Fruit fly (Drosophila melanogaster) whole organism, embryonic: ENCODE data around the gene Ppat-Dpck.
A peak's percentile ranks its signal among the peaks of the same experiment; 100 is the strongest.

Source experiments
- Aef1 ChIP-seq: fragments of 200-800 bp; sonication (Bioruptor generic); IDR thresholded peaks from 3 replicates; pipeline ENCODE4 v1.3.6; 2022; ENCODE audit warnings: missing biosample characterization, missing genetic modification characterization
- B-H2 ChIP-seq: fragments of 200-800 bp; sonication (Bioruptor generic); optimal IDR thresholded peaks from 2 replicates; lab custom pipeline; 2018; ENCODE audit warnings: missing biosample characterization, mild to moderate bottlenecking, missing genetic modification characterization
- Bteb2 ChIP-seq: fragments of 200-800 bp; sonication (Bioruptor generic); optimal IDR thresholded peaks from 2 replicates; lab custom pipeline; 2016; ENCODE audit warnings: missing biosample characterization, missing genetic modification characterization
- CG10321 ChIP-seq: fragments of 200-800 bp; sonication (Bioruptor generic); IDR thresholded peaks from 2 replicates; pipeline ENCODE4 v1.3.6; 2022; ENCODE audit warnings: missing biosample characterization, missing genetic modification characterization
- CG10366 ChIP-seq: fragments of 200-800 bp; sonication (Bioruptor generic); IDR thresholded peaks from 2 replicates; pipeline ENCODE4 v1.3.6; 2022; ENCODE audit warnings: missing biosample characterization, missing genetic modification characterization
- CG10543 ChIP-seq: fragments of 200-800 bp; sonication (Bioruptor generic); optimal IDR thresholded peaks from 3 replicates; lab custom pipeline; 2017; ENCODE audit warnings: missing biosample characterization, mild to moderate bottlenecking, missing genetic modification characterization, moderate library complexity
- CG10959 ChIP-seq: fragments of 200-800 bp; sonication (Bioruptor generic); IDR thresholded peaks from 2 replicates; pipeline ENCODE4 v1.3.6; 2022; ENCODE audit warnings: missing biosample characterization, missing genetic modification characterization
- CG15073 ChIP-seq: fragments of 200-800 bp; sonication (Bioruptor generic); optimal IDR thresholded peaks from 2 replicates; lab custom pipeline; 2016; ENCODE audit warnings: missing biosample characterization, missing genetic modification characterization
- CG17186 ChIP-seq: fragments of 200-800 bp; sonication (Bioruptor generic); optimal IDR thresholded peaks from 3 replicates; lab custom pipeline; 2017; ENCODE audit warnings: missing biosample characterization, missing genetic modification reagents, missing genetic modification characterization
- CG17359 ChIP-seq: fragments of 200-800 bp; sonication (Bioruptor generic); optimal IDR thresholded peaks from 3 replicates; lab custom pipeline; 2018; ENCODE audit warnings: missing biosample characterization, mild to moderate bottlenecking, missing genetic modification characterization, moderate library complexity
- CG1792 ChIP-seq: fragments of 200-800 bp; sonication (Bioruptor generic); optimal IDR thresholded peaks from 2 replicates; lab custom pipeline; 2016; ENCODE audit warnings: missing biosample characterization, missing genetic modification characterization
- CG18011 ChIP-seq: fragments of 200-800 bp; sonication (Bioruptor generic); optimal IDR thresholded peaks from 2 replicates; lab custom pipeline; 2017; ENCODE audit warnings: missing biosample characterization, missing genetic modification characterization, mild to moderate bottlenecking, moderate library complexity, missing genotype
- CG2120 ChIP-seq: fragments of 200-800 bp; sonication (Bioruptor generic); optimal IDR thresholded peaks from 3 replicates; lab custom pipeline; 2016; ENCODE audit warnings: missing biosample characterization, missing genetic modification characterization
- CG2712 ChIP-seq: fragments of 200-800 bp; optimal IDR thresholded peaks from 3 replicates; lab custom pipeline; 2019; ENCODE audit warnings: missing biosample characterization, mild to moderate bottlenecking, missing genetic modification characterization, moderate library complexity
- CG31388 ChIP-seq: fragments of 200-800 bp; sonication (Bioruptor generic); optimal IDR thresholded peaks from 2 replicates; lab custom pipeline; 2016; ENCODE audit warnings: missing biosample characterization, missing genetic modification characterization
- CG32532 ChIP-seq: fragments of 200-800 bp; sonication (Bioruptor generic); IDR thresholded peaks from 2 replicates; pipeline ENCODE4 v1.3.6; 2022; ENCODE audit warnings: missing biosample characterization, missing genetic modification characterization
- CG34376 ChIP-seq: fragments of 200-800 bp; sonication (Bioruptor generic); optimal IDR thresholded peaks from 2 replicates; lab custom pipeline; 2018; ENCODE audit warnings: missing biosample characterization, mild to moderate bottlenecking, missing genetic modification characterization
- CG3726 ChIP-seq: fragments of 200-800 bp; sonication (Bioruptor generic); IDR thresholded peaks from 3 replicates; pipeline ENCODE4, ENCODE4 v1.3.6; 2022; ENCODE audit warnings: missing biosample characterization, missing genetic modification characterization
- CG4707 ChIP-seq: fragments of 200-800 bp; sonication (Bioruptor generic); optimal IDR thresholded peaks from 2 replicates; lab custom pipeline; 2018; ENCODE audit warnings: missing biosample characterization, mild to moderate bottlenecking, missing genetic modification characterization, moderate library complexity
- CG7357 ChIP-seq: fragments of 200-800 bp; sonication (Bioruptor generic); IDR thresholded peaks from 3 replicates; pipeline ENCODE4 v1.3.6; 2022; ENCODE audit warnings: missing biosample characterization, missing genetic modification characterization
- CG7745 ChIP-seq: fragments of 200-800 bp; sonication (Bioruptor generic); optimal IDR thresholded peaks from 2 replicates; lab custom pipeline; 2018; ENCODE audit warnings: missing biosample characterization, mild to moderate bottlenecking, missing genetic modification characterization, moderate library complexity
- CG9876 ChIP-seq: fragments of 200-800 bp; sonication (Bioruptor generic); optimal IDR thresholded peaks from 2 replicates; lab custom pipeline; 2016; ENCODE audit warnings: missing biosample characterization, missing genetic modification characterization
- CG9932 ChIP-seq: fragments of 200-800 bp; sonication (Bioruptor generic); IDR thresholded peaks from 2 replicates; pipeline ENCODE4 v1.3.6; 2022; ENCODE audit warnings: missing biosample characterization, missing genetic modification characterization
- Deaf1 ChIP-seq: fragments of 200-800 bp; optimal IDR thresholded peaks from 3 replicates; lab custom pipeline; 2019; ENCODE audit warnings: missing biosample characterization, mild to moderate bottlenecking, missing genetic modification characterization, moderate library complexity
- Dip3 ChIP-seq: fragments of 200-800 bp; sonication (Bioruptor generic); optimal IDR thresholded peaks from 3 replicates; lab custom pipeline; 2016; ENCODE audit warnings: missing biosample characterization, missing genetic modification characterization
- E2f2 ChIP-seq: fragments of 200-800 bp; sonication (Bioruptor generic); IDR thresholded peaks from 2 replicates; pipeline ENCODE4 v1.3.6; 2022; ENCODE audit warnings: missing biosample characterization, missing genetic modification characterization
- Fer1 ChIP-seq: fragments of 200-800 bp; sonication (Bioruptor generic); optimal IDR thresholded peaks from 2 replicates; lab custom pipeline; 2017; ENCODE audit warnings: missing biosample characterization, mild to moderate bottlenecking, missing genetic modification characterization
- Hr78 ChIP-seq, 2 experiments: fragments of 200-800 bp in 1 of 2; fragments of >200 bp in 1 of 2; sonication (Bioruptor generic) in 1 of 2; optimal IDR thresholded peaks; 2 replicates each; lab custom pipeline; 2017 to 2019; ENCODE audit warnings: missing biosample characterization in 2 of 2, missing genetic modification characterization in 2 of 2, mild to moderate bottlenecking in 1 of 2, moderate library complexity in 1 of 2
- Med ChIP-seq: fragments of 200-800 bp; sonication (Bioruptor generic); peaks from one replicate; lab custom pipeline; 2016; ENCODE audit warnings: missing biosample characterization, missing genetic modification characterization, mild to moderate bottlenecking, inconsistent platforms, moderate library complexity
- Ravus ChIP-seq: fragments of 200-800 bp; sonication (Bioruptor generic); IDR thresholded peaks from 2 replicates; pipeline ENCODE4 v1.3.6; 2022; ENCODE audit warnings: missing biosample characterization, missing genetic modification characterization
- aop ChIP-seq: fragments of 200-800 bp; sonication (Bioruptor generic); IDR thresholded peaks from 2 replicates; pipeline ENCODE4 v1.3.6; 2022; ENCODE audit warnings: missing biosample characterization, missing genetic modification characterization
- ase ChIP-seq: fragments of 200-800 bp; sonication (Bioruptor generic); IDR thresholded peaks from 3 replicates; pipeline ENCODE4 v1.3.6; 2022; ENCODE audit warnings: missing biosample characterization, missing genetic modification characterization
- bigmax ChIP-seq: fragments of 200-800 bp; sonication (Bioruptor generic); optimal IDR thresholded peaks from 2 replicates; lab custom pipeline; 2018; ENCODE audit warnings: missing biosample characterization, mild to moderate bottlenecking, missing genetic modification characterization
- cg ChIP-seq: fragments of 200-800 bp; sonication (Bioruptor generic); optimal IDR thresholded peaks from 3 replicates; lab custom pipeline; 2019; ENCODE audit warnings: missing biosample characterization, mild to moderate bottlenecking, missing genetic modification characterization, moderate library complexity
- dati ChIP-seq: fragments of 200-800 bp; sonication (Bioruptor generic); IDR thresholded peaks from 2 replicates; pipeline ENCODE4 v1.3.6; 2022; ENCODE audit warnings: missing biosample characterization, missing genetic modification characterization
- dimm ChIP-seq: fragments of 200-800 bp; sonication (Bioruptor generic); IDR thresholded peaks from 2 replicates; pipeline ENCODE4 v1.3.6; 2022; ENCODE audit warnings: missing biosample characterization, missing genetic modification characterization
- gem ChIP-seq: fragments of 200-800 bp; sonication (Bioruptor generic); optimal IDR thresholded peaks from 2 replicates; lab custom pipeline; 2019; ENCODE audit warnings: missing biosample characterization, mild to moderate bottlenecking, missing genetic modification characterization, moderate library complexity
- grn ChIP-seq: fragments of 200-800 bp; sonication (Bioruptor generic); optimal IDR thresholded peaks from 3 replicates; lab custom pipeline; 2017; ENCODE audit warnings: missing biosample characterization, missing genetic modification characterization
- gro ChIP-seq: fragments of 200-800 bp; sonication (Bioruptor generic); optimal IDR thresholded peaks from 2 replicates; lab custom pipeline; 2016; ENCODE audit warnings: missing biosample characterization, missing genetic modification characterization
- klu ChIP-seq: fragments of 200-800 bp; sonication (Bioruptor generic); IDR thresholded peaks from 2 replicates; pipeline ENCODE4 v1.3.6; 2022; ENCODE audit warnings: missing biosample characterization, missing genetic modification characterization
- lov ChIP-seq, 2 experiments: fragments of 200-800 bp in 1 of 2; fragments of >200 bp in 1 of 2; sonication (Bioruptor generic) in 1 of 2; IDR thresholded peaks in 1 of 2; optimal IDR thresholded peaks in 1 of 2; 2 replicates in 1 of 2; 3 replicates in 1 of 2; pipeline versions ENCODE4 v1.3.6 to Lab custom; 2017 to 2022; ENCODE audit warnings: missing biosample characterization in 1 of 2, missing genetic modification characterization in 1 of 2
- sim ChIP-seq: fragments of 200-800 bp; sonication (Bioruptor generic); IDR thresholded peaks from 2 replicates; pipeline ENCODE4 v1.3.6; 2022; ENCODE audit warnings: missing biosample characterization, missing genetic modification characterization
- slbo ChIP-seq: fragments of 200-800 bp; sonication (Bioruptor generic); IDR thresholded peaks from 2 replicates; pipeline ENCODE4 v1.3.6; 2022; ENCODE audit warnings: missing biosample characterization, missing genetic modification characterization
- sug ChIP-seq: fragments of 200-800 bp; optimal IDR thresholded peaks from 2 replicates; lab custom pipeline; 2019; ENCODE audit warnings: missing biosample characterization, mild to moderate bottlenecking, missing genetic modification characterization, moderate library complexity

Gene Ppat-Dpck

DNA sequence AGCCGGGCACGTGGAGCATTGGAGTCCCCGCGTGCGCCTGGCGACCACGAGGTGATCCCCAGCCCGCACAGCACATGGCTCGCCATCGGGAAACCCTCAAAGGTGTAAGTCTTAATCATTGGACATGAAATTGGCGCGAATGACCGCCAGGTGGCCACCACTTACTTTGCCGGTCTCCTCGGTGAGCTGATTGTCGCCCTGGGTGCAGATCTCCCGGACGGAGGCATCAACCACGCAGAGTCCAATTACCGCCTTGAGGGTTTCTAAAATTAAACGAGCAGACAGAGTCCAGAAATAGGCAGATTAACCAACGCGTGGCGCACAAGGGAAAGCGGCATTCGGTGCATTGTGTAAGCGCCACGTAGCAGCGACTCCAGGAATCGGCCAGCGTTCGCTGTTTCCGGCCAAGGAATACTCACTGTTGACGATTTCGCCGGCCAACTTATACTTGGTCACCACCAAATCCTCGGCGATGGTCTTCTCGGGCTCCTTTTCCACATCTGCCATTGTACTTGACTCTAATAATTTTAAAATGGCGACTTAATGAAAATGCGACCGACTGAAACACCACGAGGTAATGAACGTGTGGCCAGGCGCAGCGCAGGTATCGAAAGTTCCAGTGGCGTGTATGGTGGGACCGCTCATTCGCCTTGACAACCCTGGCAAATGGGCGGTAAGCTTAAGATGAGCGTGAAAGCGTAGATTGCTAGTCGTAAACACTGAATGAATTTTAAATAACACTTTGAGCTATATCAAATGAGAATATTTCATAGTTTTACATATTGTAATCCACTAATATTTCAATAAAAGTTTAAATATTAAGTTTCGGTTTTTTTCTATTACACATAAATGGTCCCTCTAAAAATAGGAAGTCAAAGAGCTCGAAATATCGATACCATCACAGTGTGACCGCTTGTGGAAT is 3.4 kb downstream of the Ppat-Dpck start, which contains the start of gene CG10576 (continued):
- no peak for TF ChIP-seq sim (GFP tag; lab: Robert Waterston, UW)
- no peak for TF ChIP-seq CG4707 (GFP tag; lab: Kevin White, UChicago)
- TF ChIP-seq dimm, result no peak
- no peak for TF ChIP-seq Bteb2 (GFP tag; lab: Kevin White, UChicago)
- TF ChIP-seq CG10321 (GFP tag; lab: Robert Waterston, UW), result no peak
- TF ChIP-seq CG15073 (GFP tag; lab: Kevin White, UChicago), result no peak
- TF ChIP-seq slbo, result 0 out of 2 replicates have a peak, but pooled peaks have one; percentile 16

- TF ChIP-seq CG7357 (GFP tag; lab: Robert Waterston, UW), result no peak
- peak; percentile 16 for TF ChIP-seq B-H2 (GFP tag; lab: Kevin White, UChicago)
- no peak for TF ChIP-seq CG1792 (GFP tag; lab: Kevin White, UChicago)
- TF ChIP-seq CG32532 (GFP tag; lab: Robert Waterston, UW), result no peak
- peak; percentile 3 for TF ChIP-seq CG34376 (GFP tag; lab: Kevin White, UChicago)
- no peak for TF ChIP-seq CG10366 (GFP tag; lab: Robert Waterston, UW)
- TF ChIP-seq bigmax (GFP tag; lab: Kevin White, UChicago), result no peak
- TF ChIP-seq Deaf1, result peak; percentile 96
- TF ChIP-seq CG10543, result peak; percentile 18
- TF ChIP-seq Dip3 (GFP tag; lab: Kevin White, UChicago), result no peak
- peak; percentile 60 for TF ChIP-seq grn
- TF ChIP-seq CG9932 (GFP tag; lab: Robert Waterston, UW), result 0 out of 2 replicates have a peak, but pooled peaks have one; percentile 6
- TF ChIP-seq sug (tag; lab: Kevin White, UChicago), result peak; percentile 30
- TF ChIP-seq CG7745 (tag; lab: Kevin White, UChicago), result no peak
- peak in 1 of 2 experiments; percentile 47 for TF ChIP-seq Hr78 (GFP tag; optimal IDR thresholded peaks at IDR 0.05; lab: Kevin White, UChicago)
- peak; percentile 3 for TF ChIP-seq gro (GFP tag; lab: Kevin White, UChicago)
- TF ChIP-seq E2f2 (GFP tag; lab: Robert Waterston, UW), result peak; percentile 7; the same call in 1 of the 2 replicates
- no peak for TF ChIP-seq ase
- peak; percentile 48 for TF ChIP-seq Med (GFP tag; lab: Kevin White, UChicago)
- no peak for TF ChIP-seq cg (GFP tag; lab: Kevin White, UChicago)
Measured at dm6 chr3L:5753605-5754365, 14.8 kb downstream of the Ppat-Dpck start.

dm6 chr3L:5752903-5753604 is 15.5 kb downstream of the Ppat-Dpck start, which contains the start of gene Usp47:
Gene Usp47, plus strand, starts transcription at chr3L:5752973.
- no peak for TF ChIP-seq CG10959 (GFP tag; lab: Robert Waterston, UW)
- no peak for TF ChIP-seq CG17359
- TF ChIP-seq gem (tag; lab: Kevin White, UChicago), result no peak
- peak; percentile 25; the same call in 1 of the 2 replicates for TF ChIP-seq slbo
- no peak for TF ChIP-seq CG9876
- TF ChIP-seq Deaf1, result peak; percentile 73
- TF ChIP-seq Ravus (GFP tag; lab: Robert Waterston, UW), result no peak
- no peak for TF ChIP-seq Aef1 (GFP tag; lab: Robert Waterston, UW)
- TF ChIP-seq CG17186 (GFP tag; lab: Kevin White, UChicago), result no peak
- TF ChIP-seq aop (GFP tag; lab: Robert Waterston, UW), result no peak
- TF ChIP-seq klu (GFP tag; lab: Robert Waterston, UW), result no peak
- no peak for TF ChIP-seq CG31388 (GFP tag; lab: Kevin White, UChicago)
- TF ChIP-seq CG2120 (GFP tag; lab: Kevin White, UChicago), result no peak
- no peak for TF ChIP-seq dati (GFP tag; lab: Robert Waterston, UW)
- TF ChIP-seq CG18011 (GFP tag; lab: Kevin White, UChicago), result no peak
- no peak for TF ChIP-seq lov (optimal IDR thresholded peaks at IDR 0.05; lab: Kevin White, UChicago)
- no peak for TF ChIP-seq lov (GFP tag; IDR thresholded peaks at IDR 0.05; lab: Robert Waterston, UW)
- TF ChIP-seq CG2712 (tag; lab: Kevin White, UChicago), result peak; percentile 32
- TF ChIP-seq CG3726 (GFP tag; lab: Robert Waterston, UW), result no peak
- TF ChIP-seq Fer1 (GFP tag; lab: Kevin White, UChicago), result peak; percentile 58
